Fruit fly (Drosophila melanogaster) whole organism, embryonic: ENCODE data around the gene ClC-c.

ENCODE experiments used
- Abd-B ChIP-seq: fragments of 200-800 bp; sonication (Bioruptor generic); optimal IDR thresholded peaks from 2 replicates; lab custom pipeline; 2018; ENCODE audit warnings: missing biosample characterization, mild to moderate bottlenecking, missing genetic modification characterization, moderate library complexity
- Aef1 ChIP-seq: fragments of 200-800 bp; sonication (Bioruptor generic); IDR thresholded peaks from 3 replicates; pipeline ENCODE4 v1.3.6; 2022; ENCODE audit warnings: missing biosample characterization, missing genetic modification characterization
- Blimp-1 ChIP-seq: fragments of 200-800 bp; sonication (Bioruptor generic); optimal IDR thresholded peaks from 3 replicates; lab custom pipeline; 2018; ENCODE audit warnings: missing biosample characterization, missing genetic modification characterization, mild to moderate bottlenecking, moderate library complexity, missing genetic modification reagents
- BtbVII ChIP-seq: fragments of 200-800 bp; sonication (Bioruptor generic); optimal IDR thresholded peaks from 3 replicates; lab custom pipeline; 2017; ENCODE audit warnings: missing biosample characterization, mild to moderate bottlenecking, missing genetic modification characterization
- Bteb2 ChIP-seq: fragments of 200-800 bp; sonication (Bioruptor generic); optimal IDR thresholded peaks from 2 replicates; lab custom pipeline; 2016; ENCODE audit warnings: missing biosample characterization, missing genetic modification characterization
- CG10147 ChIP-seq: fragments of 200-800 bp; sonication (Bioruptor generic); optimal IDR thresholded peaks from 2 replicates; lab custom pipeline; 2019; ENCODE audit warnings: missing biosample characterization, mild to moderate bottlenecking, missing genetic modification characterization, moderate library complexity
- CG11093 ChIP-seq: fragments of 200-800 bp; sonication (Bioruptor generic); IDR thresholded peaks from 3 replicates; pipeline ENCODE4 v1.3.6; 2022; ENCODE audit warnings: missing biosample characterization, missing genetic modification characterization
- CG11398 ChIP-seq: fragments of 200-800 bp; sonication (Bioruptor generic); optimal IDR thresholded peaks from 2 replicates; lab custom pipeline; 2016; ENCODE audit warnings: missing biosample characterization, missing genetic modification characterization
- CG11504 ChIP-seq: fragments of 200-800 bp; sonication (Bioruptor generic); optimal IDR thresholded peaks from 3 replicates; lab custom pipeline; 2019; ENCODE audit warnings: missing biosample characterization, mild to moderate bottlenecking, missing genetic modification characterization, moderate library complexity
- CG12071 ChIP-seq: fragments of 200-800 bp; sonication (Bioruptor generic); optimal IDR thresholded peaks from 3 replicates; lab custom pipeline; 2018; ENCODE audit warnings: missing biosample characterization, mild to moderate bottlenecking, missing genetic modification characterization
- CG12104 ChIP-seq: fragments of 200-800 bp; sonication (Bioruptor generic); optimal IDR thresholded peaks from 3 replicates; lab custom pipeline; 2016; ENCODE audit warnings: missing biosample characterization, missing genetic modification characterization
- CG13624 ChIP-seq: fragments of 200-800 bp; sonication (Bioruptor generic); optimal IDR thresholded peaks from 2 replicates; lab custom pipeline; 2016; ENCODE audit warnings: missing biosample characterization, missing genetic modification characterization
- CG15514 ChIP-seq: fragments of 200-800 bp; sonication (Bioruptor generic); optimal IDR thresholded peaks from 3 replicates; lab custom pipeline; 2017; ENCODE audit warnings: missing biosample characterization, missing genetic modification characterization, mild to moderate bottlenecking, moderate library complexity, missing genetic modification reagents
- CG17829 ChIP-seq: fragments of 200-800 bp; optimal IDR thresholded peaks from 2 replicates; lab custom pipeline; 2019; ENCODE audit warnings: missing biosample characterization, mild to moderate bottlenecking, missing genetic modification characterization, moderate library complexity
- CG18619 ChIP-seq: fragments of 200-800 bp; sonication (Bioruptor generic); optimal IDR thresholded peaks from 3 replicates; lab custom pipeline; 2017; ENCODE audit warnings: missing biosample characterization, mild to moderate bottlenecking, missing genetic modification characterization
- CG2678 ChIP-seq: fragments of 200-800 bp; sonication (Bioruptor generic); optimal IDR thresholded peaks from 3 replicates; lab custom pipeline; 2019; ENCODE audit warnings: missing biosample characterization, mild to moderate bottlenecking, missing genetic modification characterization, moderate library complexity
- CG31441 ChIP-seq: fragments of 200-800 bp; sonication (Bioruptor generic); IDR thresholded peaks from 2 replicates; pipeline ENCODE4 v1.3.6; 2022; ENCODE audit warnings: missing biosample characterization, missing genetic modification characterization
- CG34422 ChIP-seq: fragments of 200-800 bp; sonication (Bioruptor generic); IDR thresholded peaks from 3 replicates; pipeline ENCODE4 v1.3.6; 2022; ENCODE audit warnings: missing biosample characterization, missing genetic modification characterization
- CG4424 ChIP-seq: fragments of 200-800 bp; sonication (Bioruptor generic); optimal IDR thresholded peaks from 3 replicates; lab custom pipeline; 2016; ENCODE audit warnings: missing biosample characterization, missing genetic modification characterization
- CG4820 ChIP-seq: fragments of 200-800 bp; sonication (Bioruptor generic); optimal IDR thresholded peaks from 3 replicates; lab custom pipeline; 2016; ENCODE audit warnings: missing biosample characterization, missing genetic modification characterization
- CG7745 ChIP-seq: fragments of 200-800 bp; sonication (Bioruptor generic); optimal IDR thresholded peaks from 2 replicates; lab custom pipeline; 2018; ENCODE audit warnings: missing biosample characterization, mild to moderate bottlenecking, missing genetic modification characterization, moderate library complexity
- CG7839 ChIP-seq: fragments of 200-800 bp; sonication (Bioruptor generic); optimal IDR thresholded peaks from 3 replicates; lab custom pipeline; 2018; ENCODE audit warnings: missing biosample characterization, mild to moderate bottlenecking, missing genetic modification characterization, moderate library complexity
- CG8089 ChIP-seq: fragments of 200-800 bp; sonication (Bioruptor generic); optimal IDR thresholded peaks from 3 replicates; lab custom pipeline; 2016; ENCODE audit warnings: missing biosample characterization, missing genetic modification characterization
- CG8924 ChIP-seq: fragments of 200-800 bp; optimal IDR thresholded peaks from 3 replicates; lab custom pipeline; 2019; ENCODE audit warnings: missing biosample characterization, mild to moderate bottlenecking, missing genetic modification characterization, moderate library complexity
- CG9727 ChIP-seq: fragments of 200-800 bp; sonication (Bioruptor generic); optimal IDR thresholded peaks from 3 replicates; lab custom pipeline; 2017; ENCODE audit warnings: missing biosample characterization, mild to moderate bottlenecking, missing genetic modification characterization
- D19B ChIP-seq: fragments of 200-800 bp; sonication (Bioruptor generic); optimal IDR thresholded peaks from 2 replicates; lab custom pipeline; 2017; ENCODE audit warnings: missing biosample characterization, mild to moderate bottlenecking, missing genetic modification characterization
- Dip2 ChIP-seq: fragments of 200-800 bp; sonication (Bioruptor generic); IDR thresholded peaks from 2 replicates; pipeline ENCODE4 v1.3.6; 2022; ENCODE audit warnings: missing biosample characterization, missing genetic modification characterization
- E2f2 ChIP-seq: fragments of 200-800 bp; sonication (Bioruptor generic); IDR thresholded peaks from 2 replicates; pipeline ENCODE4 v1.3.6; 2022; ENCODE audit warnings: missing biosample characterization, missing genetic modification characterization
- Fer1 ChIP-seq: fragments of 200-800 bp; sonication (Bioruptor generic); optimal IDR thresholded peaks from 2 replicates; lab custom pipeline; 2017; ENCODE audit warnings: missing biosample characterization, mild to moderate bottlenecking, missing genetic modification characterization
- Nf-YB ChIP-seq: fragments of 200-800 bp; sonication (Bioruptor generic); optimal IDR thresholded peaks from 3 replicates; lab custom pipeline; 2019; ENCODE audit warnings: missing biosample characterization, mild to moderate bottlenecking, missing genetic modification characterization, moderate library complexity
- Nf-YC ChIP-seq: fragments of 200-800 bp; optimal IDR thresholded peaks from 3 replicates; lab custom pipeline; 2019; ENCODE audit warnings: missing biosample characterization, mild to moderate bottlenecking, missing genetic modification characterization, moderate library complexity
- Optix ChIP-seq: fragments of 200-800 bp; sonication (Bioruptor generic); IDR thresholded peaks from 3 replicates; pipeline ENCODE4 v1.3.6; 2022; ENCODE audit warnings: missing biosample characterization, missing genetic modification characterization
- Ptx1 ChIP-seq: fragments of 200-800 bp; sonication (Bioruptor generic); IDR thresholded peaks from 2 replicates; pipeline ENCODE4 v1.3.6; 2022; ENCODE audit warnings: missing biosample characterization, missing genetic modification characterization
- Six4 ChIP-seq: fragments of 200-800 bp; sonication (Bioruptor generic); optimal IDR thresholded peaks from 2 replicates; lab custom pipeline; 2016; ENCODE audit warnings: missing biosample characterization, missing genetic modification characterization
- danr ChIP-seq: fragments of 200-800 bp; sonication (Bioruptor generic); IDR thresholded peaks from 2 replicates; pipeline ENCODE4 v1.3.6; 2022; ENCODE audit warnings: missing biosample characterization, missing genetic modification characterization
- emc ChIP-seq: fragments of 200-800 bp; sonication (Bioruptor generic); optimal IDR thresholded peaks from 2 replicates; lab custom pipeline; 2016; ENCODE audit warnings: missing biosample characterization, missing genetic modification characterization
- en ChIP-seq: fragments of 200-800 bp; sonication (Bioruptor generic); optimal IDR thresholded peaks from 2 replicates; lab custom pipeline; 2016; ENCODE audit warnings: missing biosample characterization, missing genetic modification characterization
- gem ChIP-seq: fragments of 200-800 bp; sonication (Bioruptor generic); optimal IDR thresholded peaks from 2 replicates; lab custom pipeline; 2019; ENCODE audit warnings: missing biosample characterization, mild to moderate bottlenecking, missing genetic modification characterization, moderate library complexity
- grn ChIP-seq: fragments of 200-800 bp; sonication (Bioruptor generic); optimal IDR thresholded peaks from 3 replicates; lab custom pipeline; 2017; ENCODE audit warnings: missing biosample characterization, missing genetic modification characterization
- hth ChIP-seq: fragments of >200 bp; optimal IDR thresholded peaks from 2 replicates; lab custom pipeline; 2017; ENCODE audit warnings: inconsistent platforms
- ind ChIP-seq: fragments of 200-800 bp; sonication (Bioruptor generic); optimal IDR thresholded peaks from 3 replicates; lab custom pipeline; 2016; ENCODE audit warnings: missing biosample characterization, missing genetic modification characterization
- nerfin-1 ChIP-seq: fragments of 200-800 bp; sonication (Bioruptor generic); optimal IDR thresholded peaks from 3 replicates; lab custom pipeline; 2019; ENCODE audit warnings: missing biosample characterization, mild to moderate bottlenecking, missing genetic modification characterization, moderate library complexity
- odd ChIP-seq: fragments of 200-800 bp; sonication (Bioruptor generic); optimal IDR thresholded peaks from 2 replicates; lab custom pipeline; 2017; ENCODE audit warnings: missing biosample characterization, mild to moderate bottlenecking, missing genetic modification characterization
- org-1 ChIP-seq: fragments of 200-800 bp; sonication (Bioruptor generic); optimal IDR thresholded peaks from 2 replicates; lab custom pipeline; 2017; ENCODE audit warnings: missing biosample characterization, missing genetic modification characterization
- run ChIP-seq: fragments of 200-800 bp; sonication (Bioruptor generic); optimal IDR thresholded peaks from 3 replicates; lab custom pipeline; 2018; ENCODE audit warnings: missing biosample characterization, mild to moderate bottlenecking, missing genetic modification characterization
- slp2 ChIP-seq: fragments of 200-800 bp; sonication (Bioruptor generic); optimal IDR thresholded peaks from 2 replicates; lab custom pipeline; 2016; ENCODE audit warnings: missing biosample characterization, missing genetic modification characterization
- sqz ChIP-seq: fragments of 200-800 bp; sonication (Bioruptor generic); optimal IDR thresholded peaks from 3 replicates; lab custom pipeline; 2018; ENCODE audit warnings: missing biosample characterization, mild to moderate bottlenecking, missing genetic modification characterization
- tgo ChIP-seq: fragments of 200-800 bp; sonication (Bioruptor generic); IDR thresholded peaks from 3 replicates; pipeline ENCODE4 v1.3.6; 2022; ENCODE audit warnings: missing biosample characterization, missing genetic modification characterization
- tll ChIP-seq, 2 experiments: fragments of 200-800 bp in 1 of 2; fragments of >200 bp in 1 of 2; sonication (Bioruptor generic) in 1 of 2; optimal IDR thresholded peaks; 2 replicates each; lab custom pipeline; 2017 to 2019; ENCODE audit warnings: missing biosample characterization in 2 of 2, missing genetic modification characterization in 2 of 2, mild to moderate bottlenecking in 1 of 2, moderate library complexity in 1 of 2
- vvl ChIP-seq: fragments of 200-800 bp; sonication (Bioruptor generic); IDR thresholded peaks from 2 replicates; pipeline ENCODE4 v1.3.6; 2022; ENCODE audit warnings: missing biosample characterization, missing genetic modification characterization
- wor ChIP-seq: fragments of 200-800 bp; sonication (Bioruptor generic); IDR thresholded peaks from 2 replicates; pipeline ENCODE4 v1.3.6; 2022; ENCODE audit warnings: missing biosample characterization, missing genetic modification characterization

ClC-c gene

DNA sequence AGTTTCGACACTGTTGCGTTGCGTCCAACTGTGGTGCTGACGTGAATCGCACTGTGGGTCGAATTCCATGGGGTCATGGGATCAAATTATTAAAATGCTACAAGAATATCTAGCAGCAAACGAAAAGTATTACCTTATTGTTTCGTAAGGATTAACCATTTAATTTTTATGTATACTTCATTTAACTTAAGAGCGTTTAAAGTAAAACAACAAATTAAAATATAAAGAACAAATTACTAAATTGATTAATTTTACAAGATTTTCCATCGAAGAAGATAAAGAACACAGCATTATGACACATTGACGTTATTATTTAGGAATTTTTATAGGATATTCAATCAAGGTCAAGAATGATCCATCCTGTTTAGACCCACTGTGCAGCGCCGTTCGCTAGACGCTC lies 36.2 kb upstream of the ClC-c start (continued):
- no peak for TF ChIP-seq emc (GFP tag; lab: Kevin White, UChicago)
- TF ChIP-seq Bteb2 (GFP tag; lab: Kevin White, UChicago): peak; percentile 8
- TF ChIP-seq danr (GFP tag; lab: Robert Waterston, UW): 0 out of 2 replicates have a peak, but pooled peaks have one; percentile 11
- TF ChIP-seq CG17829 (tag; lab: Kevin White, UChicago): peak; percentile 57
- TF ChIP-seq CG15514: no peak
- peak; percentile 46 for TF ChIP-seq CG8924
- peak; percentile 38 for TF ChIP-seq CG10147 (GFP tag; lab: Kevin White, UChicago)
- TF ChIP-seq CG11093 (GFP tag; lab: Robert Waterston, UW): peak; percentile 45; the same call in 1 of the 3 replicates
- peak; percentile 66 for TF ChIP-seq CG2678 (tag; lab: Kevin White, UChicago)
- TF ChIP-seq vvl (GFP tag; lab: Robert Waterston, UW): peak; percentile 22; the same call in 1 of the 2 replicates
- no peak for TF ChIP-seq grn (GFP tag; lab: Kevin White, UChicago)
- peak; percentile 37 for TF ChIP-seq Fer1
- TF ChIP-seq org-1 (GFP tag; lab: Kevin White, UChicago): peak; percentile 45
- no peak for TF ChIP-seq CG13624 (GFP tag; lab: Kevin White, UChicago)
- TF ChIP-seq odd (GFP tag; lab: Kevin White, UChicago): peak; percentile 10
- peak; percentile 13 for TF ChIP-seq Abd-B (GFP tag; lab: Kevin White, UChicago)
- TF ChIP-seq CG7839 (tag; lab: Kevin White, UChicago): peak; percentile 65
- peak; percentile 76 for TF ChIP-seq CG11504
- 0 out of 2 replicates have a peak, but pooled peaks have one; percentile 19 for TF ChIP-seq wor (GFP tag; lab: Robert Waterston, UW)
- peak; percentile 64 for TF ChIP-seq CG9727 (GFP tag; lab: Kevin White, UChicago)
- no peak for TF ChIP-seq Aef1 (GFP tag; lab: Robert Waterston, UW)
- TF ChIP-seq CG31441 (GFP tag; lab: Robert Waterston, UW): peak; percentile 75
- TF ChIP-seq gem (tag; lab: Kevin White, UChicago): peak; percentile 77
- no peak for TF ChIP-seq en (GFP tag; lab: Kevin White, UChicago)
- peak; percentile 22; the same call in 1 of the 2 replicates for TF ChIP-seq E2f2
- peak; percentile 42 for TF ChIP-seq CG18619 (GFP tag; lab: Kevin White, UChicago)
- 0 out of 3 replicates have a peak, but pooled peaks have one; percentile 18 for TF ChIP-seq Optix (GFP tag; lab: Robert Waterston, UW)
- TF ChIP-seq CG12071 (GFP tag; lab: Kevin White, UChicago): no peak
- peak; percentile 13 for TF ChIP-seq CG4820 (GFP tag; lab: Kevin White, UChicago)
- TF ChIP-seq D19B (GFP tag; lab: Kevin White, UChicago): peak; percentile 26
- TF ChIP-seq run (tag; lab: Kevin White, UChicago): peak; percentile 12
- peak; percentile 40 for TF ChIP-seq Nf-YC (tag; lab: Kevin White, UChicago)
- TF ChIP-seq tll (GFP tag; optimal IDR thresholded peaks at IDR 0.05; lab: Kevin White, UChicago): no peak
- no peak for TF ChIP-seq Nf-YB (GFP tag; lab: Kevin White, UChicago)
- TF ChIP-seq CG4424: peak; percentile 50
- peak; percentile 65 for TF ChIP-seq Ptx1 (GFP tag; lab: Robert Waterston, UW)
- peak; percentile 58 for TF ChIP-seq Blimp-1 (GFP tag; lab: Kevin White, UChicago)
- no peak for TF ChIP-seq sqz
- peak; percentile 14 for TF ChIP-seq Six4 (GFP tag; lab: Kevin White, UChicago)
- peak; percentile 45 for TF ChIP-seq BtbVII
- TF ChIP-seq Dip2: no peak
- TF ChIP-seq CG11398 (GFP tag; lab: Kevin White, UChicago): no peak
- TF ChIP-seq CG12104 (GFP tag; lab: Kevin White, UChicago): peak; percentile 11
- 0 out of 3 replicates have a peak, but pooled peaks have one; percentile 22 for TF ChIP-seq CG34422 (GFP tag; lab: Robert Waterston, UW)
- TF ChIP-seq tgo (GFP tag; lab: Robert Waterston, UW): peak; percentile 32; the same call in 1 of the 3 replicates
- TF ChIP-seq CG8089 (GFP tag; lab: Kevin White, UChicago): no peak
- TF ChIP-seq ind (GFP tag; lab: Kevin White, UChicago): peak; percentile 21
- TF ChIP-seq CG7745 (tag; lab: Kevin White, UChicago): no peak
- peak; percentile 14 for TF ChIP-seq nerfin-1
- no peak for TF ChIP-seq slp2
- no peak for TF ChIP-seq hth
